Fruit fly (Drosophila melanogaster): ENCODE results near the gene Prx6a.

Gene Prx6a

DNA sequence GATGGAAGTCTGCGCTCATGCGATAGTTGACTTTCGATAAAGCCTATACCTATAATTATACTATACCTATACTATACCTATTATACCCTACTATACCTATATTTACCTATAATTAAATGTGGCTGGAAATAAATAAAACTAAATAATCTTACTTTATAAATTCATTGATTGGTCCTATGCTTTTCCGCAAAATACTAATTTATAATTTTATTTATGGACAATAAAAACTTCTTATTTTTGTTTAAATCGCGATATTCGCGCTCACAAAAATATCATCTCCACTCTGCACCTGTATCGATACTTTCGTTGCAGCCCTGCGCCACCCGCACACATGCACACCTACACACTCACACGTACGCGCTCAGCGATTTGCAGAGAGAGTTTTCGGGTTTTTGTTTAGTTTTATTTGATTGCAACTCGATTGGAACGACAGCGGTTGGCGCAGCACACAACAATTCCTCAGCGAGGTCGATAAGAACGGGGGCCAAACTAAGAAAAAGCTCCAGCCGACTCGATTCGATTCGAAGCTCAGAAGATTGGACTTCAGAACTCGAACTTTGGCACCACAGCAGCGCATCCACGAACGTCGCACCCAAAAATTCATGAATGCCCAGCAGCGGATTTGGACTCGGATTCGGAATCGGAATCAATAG lies 3.4 kb downstream of the Prx6a start, which contains the start of gene CG8814:
TSS of gene CG8814 (plus strand) at position 349 of the 653 bp plus-strand sequence.
- peak; percentile 78 for TF ChIP-seq CG17801 (GFP tag; optimal IDR thresholded peaks at IDR 0.05; ENCODE audit: partially characterized antibody)

DNA sequence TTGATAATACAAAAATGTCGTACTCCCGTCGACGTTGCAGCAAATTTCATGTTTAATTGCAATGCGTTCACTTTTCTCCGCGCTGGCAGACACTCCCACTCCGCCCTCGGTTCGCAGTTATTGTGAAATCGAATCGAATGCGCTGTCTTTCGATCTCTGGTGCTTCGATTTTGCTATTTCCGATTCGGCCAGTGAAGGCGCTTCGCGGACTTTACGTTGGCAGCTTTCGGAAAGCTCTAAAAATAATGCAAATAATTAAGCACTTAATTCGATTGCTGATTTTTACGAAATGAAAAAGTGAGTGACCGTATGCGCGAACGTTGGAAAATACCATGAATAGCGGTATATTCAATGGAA lies 3.9 kb downstream of the Prx6a start, which contains the start of gene Ifrd1:
TSS of gene Ifrd1 (minus strand) at position 305 of the 357 bp plus-strand sequence.
- peak; percentile 12 for TF ChIP-seq CG17801 (GFP tag; optimal IDR thresholded peaks at IDR 0.05; ENCODE audit: partially characterized antibody)

DNA sequence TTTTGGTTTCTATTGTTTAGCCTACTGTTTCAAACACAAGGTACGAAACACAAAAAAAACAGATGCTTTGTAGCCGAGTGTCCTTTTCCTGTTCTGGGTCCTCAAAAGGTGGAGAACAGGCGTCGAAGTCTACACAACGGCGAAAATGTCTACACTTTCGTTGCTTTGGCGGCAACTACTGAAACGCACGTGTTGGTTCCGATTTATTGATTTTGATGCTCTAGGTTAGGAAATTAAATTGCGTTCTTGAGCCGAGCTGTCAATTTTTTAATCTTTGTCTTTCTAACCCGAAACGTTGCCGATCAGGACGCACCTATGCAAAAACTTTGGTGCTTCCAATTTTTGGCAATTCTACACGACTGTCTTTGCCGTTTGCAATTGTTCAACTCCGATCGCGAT lies 4.3 kb downstream of the Prx6a start:
- TF ChIP-seq CG17801 (GFP tag; optimal IDR thresholded peaks at IDR 0.05; ENCODE audit: partially characterized antibody), result no peak

DNA sequence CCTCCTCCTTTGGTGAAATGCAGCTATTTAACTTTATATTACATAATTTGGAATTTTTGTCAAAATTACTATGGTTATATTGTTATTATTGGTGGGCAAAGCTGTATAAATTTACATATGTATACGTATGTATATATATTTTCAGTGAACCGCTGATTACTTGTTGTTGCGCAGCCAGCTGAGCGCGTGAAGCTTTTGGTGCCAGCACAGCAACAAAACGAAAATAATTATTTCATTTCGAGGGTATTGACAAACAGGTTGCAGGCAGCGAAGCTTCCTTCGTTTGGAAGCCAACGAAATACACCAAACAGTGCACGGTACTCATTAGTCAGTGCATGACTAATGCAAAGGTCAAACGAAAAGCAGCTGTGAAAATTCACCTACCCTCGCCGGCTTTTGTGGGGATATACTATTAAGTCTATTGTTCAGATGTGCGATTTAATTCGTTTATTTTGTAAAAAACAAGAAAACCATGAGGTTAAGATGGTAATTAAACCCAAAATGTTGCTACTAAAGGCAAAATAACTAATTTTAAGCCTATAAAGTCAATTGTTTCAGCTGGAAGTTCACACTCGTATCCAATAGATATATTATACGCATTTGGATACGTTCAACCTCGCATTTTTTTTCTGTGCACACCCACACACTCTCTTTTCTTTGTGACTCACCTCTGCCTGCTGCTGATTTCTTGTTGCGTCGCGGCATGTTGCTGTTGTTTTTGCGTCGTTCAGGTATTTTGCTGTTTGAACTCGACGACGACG lies 4.9 kb downstream of the Prx6a start:
- TF ChIP-seq CG17801 (GFP tag; optimal IDR thresholded peaks at IDR 0.05; ENCODE audit: partially characterized antibody), result no peak

DNA sequence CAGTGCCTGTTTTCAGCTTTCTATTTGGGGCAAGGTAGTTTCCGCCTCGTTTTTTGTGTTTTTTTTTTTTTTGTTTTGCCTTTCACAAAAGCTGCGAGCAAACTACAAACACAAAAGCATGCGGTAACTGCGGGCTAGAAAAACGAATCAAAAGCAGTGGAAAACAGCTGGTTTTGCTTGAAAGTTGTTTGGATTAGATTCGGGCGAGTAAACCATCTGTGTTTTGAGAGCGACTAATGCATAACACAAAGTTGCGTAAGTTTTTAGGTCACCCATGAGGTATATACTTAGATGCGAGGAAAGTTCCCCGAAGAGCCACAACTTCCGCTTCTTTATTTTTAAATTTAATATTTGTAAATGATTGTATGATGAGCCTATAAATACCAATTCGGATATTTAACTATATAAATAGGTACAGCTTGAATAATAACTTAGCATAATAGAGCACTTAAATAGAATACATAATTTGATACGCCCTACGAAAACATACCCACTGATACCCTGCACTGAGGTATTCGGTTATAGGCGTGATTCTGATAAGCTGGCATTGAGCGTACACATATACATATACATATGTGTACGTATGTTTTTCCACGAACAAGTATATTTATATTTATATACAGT lies 5.6 kb downstream of the Prx6a start:
- no peak for TF ChIP-seq CG17801 (GFP tag; optimal IDR thresholded peaks at IDR 0.05; ENCODE audit: partially characterized antibody)

DNA sequence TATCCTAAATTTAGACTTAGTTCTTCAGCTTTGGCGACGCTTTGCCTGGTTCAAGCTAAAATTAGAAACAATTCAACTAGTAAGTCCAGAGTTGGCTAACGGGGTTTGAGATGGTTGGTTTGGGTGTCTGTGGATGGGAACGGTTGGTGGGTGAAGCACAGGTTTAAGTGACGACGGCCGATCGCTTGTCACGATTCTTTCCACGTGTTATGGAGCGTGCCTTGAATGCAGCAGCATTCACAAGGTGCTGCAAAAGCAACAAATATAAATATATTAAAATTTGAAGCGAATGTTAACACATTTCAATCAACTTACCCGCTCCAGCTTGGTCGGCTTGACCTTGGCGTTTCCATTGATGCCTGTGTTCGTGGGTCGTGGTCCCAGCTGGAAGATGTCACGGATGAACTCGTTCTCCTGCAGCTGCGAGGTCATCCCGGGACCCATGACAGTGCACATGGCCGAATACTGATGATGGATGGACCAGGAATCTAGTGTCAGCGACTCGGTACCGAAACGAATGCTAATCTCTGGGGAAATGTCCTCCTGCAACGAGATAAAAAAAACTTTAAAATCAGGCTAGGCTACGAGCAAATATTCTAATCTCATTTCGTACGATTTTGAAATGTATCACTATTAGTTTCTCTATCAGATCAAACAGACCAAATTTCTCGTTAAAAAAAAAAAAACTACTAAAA lies 8.9 kb downstream of the Prx6a start, which contains the start of gene CG8813:
TSS of gene CG8813 (plus strand) at position 645 of the 695 bp plus-strand sequence.
- TF ChIP-seq CG17801 (GFP tag; optimal IDR thresholded peaks at IDR 0.05; ENCODE audit: partially characterized antibody), result no peak

DNA sequence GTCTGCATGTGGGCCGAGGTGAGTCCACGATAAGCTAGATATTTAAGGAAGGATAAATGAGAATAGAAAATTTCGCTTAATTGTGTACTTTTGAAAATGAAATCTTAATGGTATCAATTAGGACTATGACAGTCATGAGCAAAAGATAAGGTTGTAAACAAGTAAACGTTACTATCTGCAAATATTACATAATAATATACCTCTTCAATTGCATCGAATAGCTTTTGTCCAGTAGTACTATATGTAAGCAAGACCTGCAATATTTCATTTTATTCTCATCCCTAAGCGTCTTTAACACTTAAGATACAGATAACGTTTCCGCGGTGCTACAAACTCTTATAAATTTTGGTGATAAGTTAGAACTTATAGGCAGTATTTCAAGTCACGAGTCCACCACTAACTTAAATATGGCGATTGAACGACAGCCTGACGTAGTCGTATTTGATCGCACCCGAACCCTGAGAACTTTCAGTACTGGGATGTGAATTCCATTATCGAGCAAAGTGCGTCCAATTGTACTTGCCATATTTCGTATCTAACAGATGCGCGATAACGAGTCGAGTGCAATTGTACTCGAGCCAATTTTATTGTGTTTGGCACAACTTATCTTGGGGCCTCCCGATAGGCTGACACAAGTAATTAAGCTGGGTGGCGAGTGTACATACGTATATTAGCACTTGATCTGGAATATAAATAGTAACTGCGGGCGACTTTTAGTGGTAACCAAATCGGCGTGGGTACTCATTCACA lies 12.3 kb downstream of the Prx6a start:
- TF ChIP-seq CG17801 (GFP tag; optimal IDR thresholded peaks at IDR 0.05; ENCODE audit: partially characterized antibody), result no peak

DNA sequence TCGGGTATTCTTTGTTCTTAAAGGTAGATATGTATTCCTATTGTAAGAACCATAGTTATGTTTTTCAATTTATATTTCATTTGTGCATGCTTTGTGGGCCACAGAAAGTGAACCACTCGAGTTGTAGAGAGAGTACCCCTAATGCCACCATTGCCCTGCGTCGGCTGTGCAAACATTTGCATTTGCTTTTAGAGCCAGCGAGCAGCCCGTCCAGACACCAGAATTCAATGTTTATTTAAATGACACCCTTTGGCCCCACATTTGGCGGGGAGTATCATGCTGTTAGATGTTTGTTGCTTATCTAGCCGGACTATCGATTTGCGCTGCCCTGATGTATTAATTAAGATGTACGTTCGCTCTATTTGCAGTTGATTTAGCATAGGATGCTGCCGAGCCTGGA lies 13.4 kb downstream of the Prx6a start:
- TF ChIP-seq CG17801 (GFP tag; optimal IDR thresholded peaks at IDR 0.05; ENCODE audit: partially characterized antibody), result no peak

DNA sequence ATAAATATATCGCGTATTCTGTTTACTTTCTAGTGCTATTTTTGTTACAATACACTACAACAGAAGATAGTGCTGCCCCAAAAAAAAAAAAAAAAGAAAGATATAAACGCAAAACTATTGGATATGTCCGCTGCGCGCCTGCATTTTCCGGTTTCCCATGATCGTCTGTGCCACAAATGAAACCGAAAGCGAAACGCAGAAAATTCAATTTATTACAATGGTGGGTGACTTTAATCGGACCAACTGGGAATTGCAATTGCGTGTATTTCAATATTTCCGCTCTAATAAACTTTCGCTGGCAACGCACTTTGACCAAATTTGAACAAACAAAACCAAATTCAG lies 15.4 kb downstream of the Prx6a start:
- no peak for TF ChIP-seq CG17801 (GFP tag; optimal IDR thresholded peaks at IDR 0.05; ENCODE audit: partially characterized antibody)

DNA sequence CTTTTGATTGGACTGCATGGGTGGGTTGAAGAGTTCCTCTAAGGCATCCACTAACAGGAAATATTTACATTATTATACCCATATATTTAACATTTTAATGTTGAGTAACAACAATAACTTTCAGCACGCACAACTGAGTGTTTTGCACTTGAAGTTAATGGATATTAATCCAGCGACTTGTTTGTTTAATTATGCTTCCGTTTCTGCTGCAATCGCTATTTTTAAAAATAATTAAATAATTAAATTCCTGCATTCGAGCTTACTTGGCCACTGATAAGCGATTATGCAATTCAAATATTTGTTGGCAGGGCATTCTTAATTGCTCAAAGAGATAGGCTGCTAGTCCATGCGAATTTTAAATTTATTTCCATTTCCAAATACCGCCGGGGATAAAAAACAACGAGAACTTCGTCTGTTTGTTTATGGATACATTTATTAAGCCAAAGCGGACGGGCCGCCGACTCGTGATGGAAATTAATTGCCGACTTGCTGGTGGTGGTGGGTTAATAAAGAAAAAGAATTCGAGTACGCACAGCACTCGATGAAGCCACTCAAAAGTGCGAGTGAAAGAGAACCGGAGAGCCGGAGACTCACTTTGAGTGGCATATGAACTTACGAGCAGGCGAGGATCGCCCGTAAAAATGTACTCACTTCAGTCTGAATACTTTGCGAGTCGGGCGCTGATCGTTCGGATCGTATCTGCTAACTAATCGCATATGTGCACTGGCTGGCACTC lies 16.0 kb downstream of the Prx6a start:
- TF ChIP-seq CG17801 (GFP tag; optimal IDR thresholded peaks at IDR 0.05; ENCODE audit: partially characterized antibody), result peak; percentile 29

DNA sequence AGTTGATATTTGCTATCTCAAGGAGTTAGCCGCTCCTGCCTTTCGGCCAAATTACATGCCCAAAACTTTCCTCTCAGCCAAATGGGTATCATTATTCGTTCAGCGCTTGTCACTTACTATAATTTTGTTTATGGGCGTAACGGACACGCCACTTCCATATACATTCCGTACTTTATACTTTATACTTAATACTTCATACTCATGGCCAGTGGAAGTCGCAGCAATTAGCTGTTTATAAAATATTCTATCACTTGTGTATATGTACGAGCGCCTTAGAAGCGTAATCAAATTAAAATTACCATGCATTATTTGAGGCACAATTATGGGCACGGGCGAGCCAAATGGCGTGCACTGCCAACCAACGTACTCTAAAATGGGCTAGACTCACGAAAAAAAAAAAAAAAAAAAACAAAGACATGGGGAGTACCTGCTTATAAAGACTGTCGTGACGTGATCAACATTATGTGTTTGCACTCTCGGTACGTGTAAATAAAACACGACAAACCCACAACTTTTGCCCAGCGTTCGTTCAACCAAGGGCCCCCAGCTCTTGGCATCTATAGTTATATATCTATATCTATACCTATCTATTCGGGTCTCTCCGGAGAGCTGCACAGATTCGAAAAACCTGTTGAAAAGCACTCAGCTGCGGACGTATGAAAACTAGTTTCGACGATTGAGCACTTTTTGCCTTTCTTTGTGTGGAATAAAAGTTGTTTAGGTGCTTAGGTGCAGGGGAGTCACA lies 16.7 kb downstream of the Prx6a start:
- TF ChIP-seq CG17801 (GFP tag; optimal IDR thresholded peaks at IDR 0.05; ENCODE audit: partially characterized antibody), result no peak

DNA sequence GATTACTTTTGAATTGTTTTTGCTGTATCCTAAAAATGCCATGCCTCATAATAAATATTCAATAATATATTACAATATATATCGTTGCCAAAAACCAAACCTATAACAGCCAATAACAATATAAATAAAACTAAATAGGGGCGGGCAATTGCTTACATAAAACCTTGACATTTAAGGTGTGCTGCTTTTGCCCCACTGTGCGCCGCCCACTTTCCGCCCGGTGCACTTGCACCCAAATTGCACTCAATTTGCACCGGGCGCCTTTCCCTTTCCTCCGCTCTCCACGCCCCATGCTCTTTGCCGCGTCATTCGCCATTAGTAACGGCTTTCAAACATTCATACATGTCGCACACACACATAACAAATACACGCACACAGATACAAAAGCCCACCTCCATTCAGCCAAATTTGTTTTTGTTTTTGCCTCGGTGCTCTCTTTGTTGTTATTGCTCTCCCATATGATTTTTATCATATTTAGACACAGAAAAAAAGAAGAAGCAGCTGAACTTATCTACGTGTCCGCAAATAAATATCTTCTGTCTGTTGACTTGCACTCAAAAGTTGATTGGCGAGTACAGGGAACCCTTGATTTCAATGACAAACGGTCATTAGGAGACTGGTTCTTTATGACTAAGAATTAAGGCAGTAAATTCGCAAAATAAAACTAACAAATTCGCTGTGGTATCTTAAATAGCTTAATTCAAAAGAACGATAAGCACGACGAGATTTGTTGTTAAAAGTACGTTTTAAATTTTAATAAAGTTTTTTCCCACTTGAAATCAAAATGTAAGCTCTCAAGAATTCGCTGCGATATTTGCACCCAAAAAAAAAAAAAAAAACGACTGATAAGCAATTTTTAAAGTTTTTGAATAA lies 19.9 kb downstream of the Prx6a start:
- TF ChIP-seq CG17801 (GFP tag; optimal IDR thresholded peaks at IDR 0.05; ENCODE audit: partially characterized antibody), result peak; percentile 67
